Worm (Caenorhabditis elegans) whole organism, L4 larva: Measurements from ENCODE around the gene srg-55.

Source experiments
- F26F4.8 ChIP-seq: fragments of 200-800 bp; sonication (Bioruptor generic); conservative IDR thresholded peaks from 2 replicates; pipeline ENCODE4 v1.3.6; 2022; ENCODE audit warnings: missing genetic modification characterization, missing compliant biosample characterization
- F37D6.2 ChIP-seq: sonication (generic microtip); optimal IDR thresholded peaks from 2 replicates; lab custom pipeline; 2016; ENCODE audit warnings: mild to moderate bottlenecking, missing genetic modification characterization, missing compliant biosample characterization
- R02D3.7 ChIP-seq: fragments of 150-350 bp; sonication (generic microtip); optimal IDR thresholded peaks from 3 replicates; lab custom pipeline; 2014; ENCODE audit warnings: missing biosample characterization, missing genetic modification characterization
- T20F7.1 ChIP-seq: fragments of 200-800 bp; sonication (Bioruptor generic); optimal IDR thresholded peaks from 2 replicates; lab custom pipeline; 2018; ENCODE audit warnings: mild to moderate bottlenecking, missing genetic modification characterization, missing compliant biosample characterization
- Y75B8A.6 ChIP-seq: fragments of 200-800 bp; sonication (Bioruptor generic); IDR thresholded peaks from 2 replicates; pipeline ENCODE4 v1.3.6; 2022; ENCODE audit warnings: missing genetic modification reagents, missing genetic modification characterization, missing compliant biosample characterization
- aha-1 ChIP-seq: fragments of 150-350 bp; peaks from one replicate; lab custom pipeline; 2014; ENCODE audit warnings: missing biosample characterization, missing genetic modification characterization
- ama-1 ChIP-seq: fragments of 150-350 bp; optimal IDR thresholded peaks from 2 replicates; lab custom pipeline; 2014; ENCODE audit warnings: inconsistent platforms, mixed read lengths
- ces-1 ChIP-seq: fragments of 150-350 bp; sonication (generic microtip); optimal IDR thresholded peaks from 4 replicates; lab custom pipeline; 2014; ENCODE audit warnings: missing biosample characterization, missing genetic modification reagents, missing genetic modification characterization
- cey-2 ChIP-seq: sonication (generic microtip); optimal IDR thresholded peaks from 3 replicates; lab custom pipeline; 2017; ENCODE audit warnings: missing genetic modification characterization, mild to moderate bottlenecking, missing compliant biosample characterization, antibody characterized with exemption, borderline replicate concordance; ENCODE audit not compliant: insufficient read depth
- ctbp-1 ChIP-seq: fragments of 200-800 bp; sonication (Bioruptor generic); IDR thresholded peaks from 2 replicates; pipeline ENCODE4 v1.3.6; 2022; ENCODE audit warnings: missing genetic modification reagents, missing genetic modification characterization, missing compliant biosample characterization
- dmd-8 ChIP-seq: fragments of 200-800 bp; sonication (Bioruptor generic); IDR thresholded peaks from 2 replicates; pipeline ENCODE4 v1.3.6; 2022; ENCODE audit warnings: missing genetic modification characterization, missing compliant biosample characterization
- dmd-9 ChIP-seq: fragments of 200-800 bp; sonication (Bioruptor generic); IDR thresholded peaks from 2 replicates; pipeline ENCODE4 v1.3.6; 2022; ENCODE audit warnings: missing genetic modification reagents, missing genetic modification characterization, missing compliant biosample characterization
- dpl-1 ChIP-seq: fragments of 150-350 bp; optimal IDR thresholded peaks from 2 replicates; lab custom pipeline; 2014; ENCODE audit warnings: missing biosample characterization, missing genetic modification reagents, missing genetic modification characterization
- duxl-1 ChIP-seq: sonication (generic microtip); optimal IDR thresholded peaks from 2 replicates; lab custom pipeline; 2016; ENCODE audit warnings: mild to moderate bottlenecking, missing genetic modification characterization, moderate library complexity, missing compliant biosample characterization; ENCODE audit not compliant: poor library complexity
- dve-1 ChIP-seq: sonication (generic microtip); optimal IDR thresholded peaks from 2 replicates; lab custom pipeline; 2017; ENCODE audit warnings: antibody characterized with exemption, mild to moderate bottlenecking, missing genetic modification characterization, missing compliant biosample characterization; ENCODE audit not compliant: insufficient read depth
- egl-43 ChIP-seq: fragments of 200-800 bp; sonication (Bioruptor generic); IDR thresholded peaks from 2 replicates; pipeline ENCODE4 v1.3.6; 2022; ENCODE audit warnings: missing genetic modification reagents, missing genetic modification characterization, missing compliant biosample characterization
- fkh-10 ChIP-seq: fragments of 150-350 bp; optimal IDR thresholded peaks from 2 replicates; lab custom pipeline; 2014; ENCODE audit warnings: missing biosample characterization, missing genetic modification reagents, missing genetic modification characterization
- gei-8 ChIP-seq: fragments of 200-800 bp; sonication (Bioruptor generic); optimal IDR thresholded peaks from 2 replicates; lab custom pipeline; 2018; ENCODE audit warnings: mild to moderate bottlenecking, missing genetic modification characterization, missing compliant biosample characterization
- hif-1 ChIP-seq, 2 experiments: sonication (generic microtip); optimal IDR thresholded peaks; 2 replicates each; lab custom pipeline; 2016 to 2017; ENCODE audit warnings: missing compliant biosample characterization in 2 of 2, missing genetic modification characterization in 2 of 2, missing genetic modification reagents in 2 of 2, missing genotype in 2 of 2, mild to moderate bottlenecking in 1 of 2
- hlh-11 ChIP-seq: fragments of 200-800 bp; sonication (Bioruptor generic); optimal IDR thresholded peaks from 2 replicates; lab custom pipeline; 2018; ENCODE audit warnings: mild to moderate bottlenecking, missing genetic modification characterization, missing compliant biosample characterization
- hmg-1.1 ChIP-seq: fragments of 200-800 bp; sonication (Bioruptor generic); IDR thresholded peaks from 2 replicates; pipeline ENCODE4 v1.3.6; 2022; ENCODE audit warnings: missing genetic modification reagents, missing genetic modification characterization, missing compliant biosample characterization
- lin-29 ChIP-seq: fragments of 200-800 bp; sonication (Bioruptor generic); IDR thresholded peaks from 2 replicates; pipeline ENCODE4 v1.3.6; 2022; ENCODE audit warnings: missing genetic modification reagents, missing genetic modification characterization, missing compliant biosample characterization
- mdl-1 ChIP-seq, 2 experiments: fragments of 150-350 bp in 1 of 2; sonication (generic microtip) in 1 of 2; optimal IDR thresholded peaks; 2 replicates each; lab custom pipeline; 2014 to 2017; ENCODE audit warnings: missing biosample characterization in 2 of 2, missing genetic modification characterization in 2 of 2
- mdt-29 ChIP-seq: fragments of 200-800 bp; sonication (Bioruptor generic); IDR thresholded peaks from 2 replicates; pipeline ENCODE4 v1.3.6; 2022; ENCODE audit warnings: missing genetic modification reagents, missing genetic modification characterization, missing compliant biosample characterization
- mep-1 ChIP-seq: fragments of 150-350 bp; sonication (generic microtip); optimal IDR thresholded peaks from 3 replicates; lab custom pipeline; 2014; ENCODE audit warnings: missing biosample characterization, missing genetic modification characterization
- mes-2 ChIP-seq: sonication (generic microtip); optimal IDR thresholded peaks from 2 replicates; lab custom pipeline; 2016; ENCODE audit warnings: missing genotype, mild to moderate bottlenecking, missing genetic modification characterization, missing compliant biosample characterization; ENCODE audit not compliant: poor library complexity, severe bottlenecking
- mxl-2 ChIP-seq: fragments of 200-800 bp; sonication (Bioruptor generic); conservative IDR thresholded peaks from 2 replicates; pipeline ENCODE4 v1.3.6; 2022; ENCODE audit warnings: missing genetic modification reagents, missing genetic modification characterization, missing compliant biosample characterization
- nhr-10 ChIP-seq: fragments of 150-350 bp; optimal IDR thresholded peaks from 2 replicates; lab custom pipeline; 2014; ENCODE audit warnings: missing biosample characterization, missing genetic modification characterization
- nhr-11 ChIP-seq: fragments of 150-350 bp; optimal IDR thresholded peaks from 2 replicates; lab custom pipeline; 2014; ENCODE audit warnings: missing biosample characterization, missing genetic modification characterization
- nhr-237 ChIP-seq: sonication (generic microtip); optimal IDR thresholded peaks from 2 replicates; lab custom pipeline; 2017; ENCODE audit warnings: missing biosample characterization, missing genetic modification characterization
- nhr-25 ChIP-seq: sonication (generic microtip); optimal IDR thresholded peaks from 2 replicates; lab custom pipeline; 2017; ENCODE audit warnings: missing genetic modification characterization, mild to moderate bottlenecking, missing compliant biosample characterization, antibody characterized with exemption, moderate library complexity, borderline replicate concordance; ENCODE audit not compliant: insufficient read depth
- nhr-42 ChIP-seq: fragments of 200-800 bp; sonication (Bioruptor generic); IDR thresholded peaks from 2 replicates; pipeline ENCODE4 v1.3.6; 2022; ENCODE audit warnings: missing genetic modification characterization, missing compliant biosample characterization
- nhr-77 ChIP-seq: fragments of 150-350 bp; optimal IDR thresholded peaks from 2 replicates; lab custom pipeline; 2014; ENCODE audit warnings: missing biosample characterization, missing genetic modification characterization
- pha-4 ChIP-seq, 2 experiments: fragments of 150-350 bp in 1 of 2; fragments of 200-800 bp in 1 of 2; sonication (Bioruptor generic) in 1 of 2; IDR thresholded peaks in 1 of 2; optimal IDR thresholded peaks in 1 of 2; 2 replicates each; pipeline versions ENCODE4 v1.3.6 to Lab custom; 2014 to 2022; ENCODE audit warnings: missing genetic modification characterization in 2 of 2, missing genetic modification reagents in 2 of 2, missing biosample characterization in 1 of 2, missing compliant biosample characterization in 1 of 2
- pqm-1 ChIP-seq: sonication (generic microtip); optimal IDR thresholded peaks from 2 replicates; lab custom pipeline; 2017; ENCODE audit warnings: missing biosample characterization, missing genetic modification characterization
- rbr-2 ChIP-seq: sonication (generic microtip); optimal IDR thresholded peaks from 2 replicates; lab custom pipeline; 2016; ENCODE audit warnings: missing genotype, missing genetic modification characterization, missing compliant biosample characterization
- saeg-2 ChIP-seq: fragments of 200-800 bp; sonication (Bioruptor generic); IDR thresholded peaks from 2 replicates; pipeline ENCODE4 v1.3.6; 2022; ENCODE audit warnings: missing genetic modification reagents, missing genetic modification characterization, missing compliant biosample characterization
- set-16 ChIP-seq: fragments of 200-800 bp; sonication (Bioruptor generic); IDR thresholded peaks from 2 replicates; pipeline ENCODE4 v1.3.6; 2022; ENCODE audit warnings: missing genetic modification reagents, missing genetic modification characterization, missing compliant biosample characterization
- skn-1 ChIP-seq: fragments of 150-350 bp; optimal IDR thresholded peaks from 2 replicates; lab custom pipeline; 2014; ENCODE audit warnings: missing biosample characterization, missing genetic modification characterization
- snpc-1.2 ChIP-seq: fragments of 200-800 bp; sonication (Bioruptor generic); IDR thresholded peaks from 2 replicates; pipeline ENCODE4 v1.3.6; 2022; ENCODE audit warnings: missing genetic modification reagents, missing genetic modification characterization, missing compliant biosample characterization
- tag-97 ChIP-seq: fragments of 200-800 bp; sonication (Bioruptor generic); IDR thresholded peaks from 2 replicates; pipeline ENCODE4 v1.3.6; 2022; ENCODE audit warnings: missing genetic modification characterization, missing compliant biosample characterization
- unc-130 ChIP-seq: sonication (generic microtip); optimal IDR thresholded peaks from 2 replicates; lab custom pipeline; 2016; ENCODE audit warnings: missing genetic modification reagents, missing genetic modification characterization, missing compliant biosample characterization
- vab-7 ChIP-seq: fragments of 200-800 bp; sonication (Bioruptor generic); IDR thresholded peaks from 2 replicates; pipeline ENCODE4 v1.3.6; 2022; ENCODE audit warnings: missing genetic modification reagents, missing genetic modification characterization, missing compliant biosample characterization
- zag-1 ChIP-seq: fragments of 150-350 bp; optimal IDR thresholded peaks from 2 replicates; lab custom pipeline; 2014; ENCODE audit warnings: missing biosample characterization, missing genetic modification characterization
- ztf-7 ChIP-seq: fragments of 150-350 bp; optimal IDR thresholded peaks from 2 replicates; lab custom pipeline; 2014; ENCODE audit warnings: missing biosample characterization, missing genetic modification characterization

The srg-55 gene

ce11 chrV:14936587-14936986 lies 8.4 kb upstream of the srg-55 start, which contains the start of gene C30G7.2:
Gene C30G7.2 (plus strand): TSS chrV:14936887.
- TF ChIP-seq skn-1 (tag; lab: Kevin White, UChicago), result no peak
- TF ChIP-seq hif-1 (tag; optimal IDR thresholded peaks at IDR 0.05; lab: Kevin White, UChicago), result no peak
- TF ChIP-seq T20F7.1 (GFP tag; lab: Kevin White, UChicago), result no peak
- TF ChIP-seq dve-1 (tag; lab: Kevin White, UChicago), result no peak

- TF ChIP-seq hmg-1.1 (GFP tag; lab: Robert Waterston, UW) (peak; percentile 47; the same call in 1 of the 2 replicates), Y75B8A.6 (GFP tag; lab: Robert Waterston, UW) (0 out of 2 replicates have a peak, but pooled peaks have one; percentile 24), aha-1 (tag; lab: Kevin White, UChicago) (peak; percentile 95), F26F4.8 (no peak), set-16 (peak; percentile 73)
Observed at ce11 chrV:14933450-14934218, 5.5 kb upstream of the srg-55 start.

- no peak for TF ChIP-seq zag-1 (tag; lab: Kevin White, UChicago)
- no peak for TF ChIP-seq ztf-7
- TF ChIP-seq R02D3.7 (tag; lab: Kevin White, UChicago), result no peak
- TF ChIP-seq nhr-10 (tag; lab: Kevin White, UChicago), result no peak
- TF ChIP-seq gei-8 (GFP tag; lab: Kevin White, UChicago), result no peak
- no peak for TF ChIP-seq dmd-8 (GFP tag; lab: Robert Waterston, UW)
- peak in 1 of 2 experiments; percentile 33 for TF ChIP-seq mdl-1 (tag; optimal IDR thresholded peaks at IDR 0.05; lab: Kevin White, UChicago)
- TF ChIP-seq skn-1 (tag; lab: Kevin White, UChicago), result no peak
- TF ChIP-seq mep-1, result no peak
- TF ChIP-seq fkh-10 (GFP tag; lab: Kevin White, UChicago), result peak; percentile 79
- no peak for TF ChIP-seq nhr-237 (tag; lab: Kevin White, UChicago)
- no peak for TF ChIP-seq hlh-11
- peak; percentile 40 for TF ChIP-seq nhr-11 (tag; lab: Kevin White, UChicago)
- no peak for TF ChIP-seq dpl-1
- TF ChIP-seq rbr-2 (tag; lab: Kevin White, UChicago), result peak; percentile 37
- TF ChIP-seq nhr-25, result no peak
- TF ChIP-seq aha-1 (tag; lab: Kevin White, UChicago), result peak; percentile 76
- no peak for TF ChIP-seq F37D6.2 (tag; lab: Kevin White, UChicago)
- no peak for TF ChIP-seq duxl-1 (tag; lab: Kevin White, UChicago)
- no peak for TF ChIP-seq egl-43 (GFP tag; lab: Robert Waterston, UW)
- no peak for TF ChIP-seq ces-1 (GFP tag; lab: Kevin White, UChicago)
- no peak for TF ChIP-seq mes-2 (tag; lab: Kevin White, UChicago)
- no peak for TF ChIP-seq tag-97
- TF ChIP-seq ama-1 (lab: Kevin White, UChicago), result no peak
- TF ChIP-seq ctbp-1 (GFP tag; lab: Robert Waterston, UW), result 0 out of 2 replicates have a peak, but pooled peaks have one; percentile 17
- no peak for TF ChIP-seq nhr-42 (GFP tag; lab: Robert Waterston, UW)
- TF ChIP-seq pqm-1, result no peak
- no peak for TF ChIP-seq mxl-2
- TF ChIP-seq lin-29, result no peak
- no peak for TF ChIP-seq pha-4 (GFP tag; IDR thresholded peaks at IDR 0.05; lab: Robert Waterston, UW)
- no peak for TF ChIP-seq pha-4 (tag; optimal IDR thresholded peaks at IDR 0.05; lab: Kevin White, UChicago)
- no peak for TF ChIP-seq unc-130 (GFP tag; lab: Kevin White, UChicago)
- no peak for TF ChIP-seq nhr-77 (tag; lab: Kevin White, UChicago)
- no peak for TF ChIP-seq dmd-9 (GFP tag; lab: Robert Waterston, UW)
- no peak for TF ChIP-seq mdt-29 (GFP tag; lab: Robert Waterston, UW)
- TF ChIP-seq snpc-1.2, result no peak
- TF ChIP-seq saeg-2 (GFP tag; lab: Robert Waterston, UW), result no peak
- TF ChIP-seq vab-7 (GFP tag; lab: Robert Waterston, UW), result no peak
- no peak for TF ChIP-seq cey-2
Observed at ce11 chrV:14930168-14930567, 2.0 kb upstream of the srg-55 start.
